Fruit fly (Drosophila melanogaster) whole organism, embryonic: ENCODE results near the gene CG10984.

Experiments used
- CG10209 ChIP-seq: fragments of 200-800 bp; sonication (Bioruptor generic); optimal IDR thresholded peaks from 3 replicates; lab custom pipeline; 2017; ENCODE audit warnings: missing biosample characterization, mild to moderate bottlenecking, missing genetic modification characterization, missing genetic modification reagents
- CG1024 ChIP-seq: fragments of 200-800 bp; sonication (Bioruptor generic); IDR thresholded peaks from 2 replicates; pipeline ENCODE4 v1.3.6; 2022; ENCODE audit warnings: missing biosample characterization, missing genetic modification characterization
- CG15479 ChIP-seq: fragments of 200-800 bp; sonication (Bioruptor generic); optimal IDR thresholded peaks from 3 replicates; lab custom pipeline; 2019; ENCODE audit warnings: missing biosample characterization, mild to moderate bottlenecking, missing genetic modification characterization, moderate library complexity
- CG16813 ChIP-seq: fragments of 200-800 bp; sonication (Bioruptor generic); IDR thresholded peaks from 3 replicates; pipeline ENCODE4 v1.3.6; 2022; ENCODE audit warnings: missing biosample characterization, missing genetic modification characterization; ENCODE audit not compliant: partially characterized antibody
- CG17912 ChIP-seq: fragments of 200-800 bp; sonication (Bioruptor generic); optimal IDR thresholded peaks from 2 replicates; lab custom pipeline; 2018; ENCODE audit warnings: missing biosample characterization, mild to moderate bottlenecking, missing genetic modification characterization
- CG32772 ChIP-seq: fragments of 200-800 bp; sonication (Bioruptor generic); IDR thresholded peaks from 2 replicates; pipeline ENCODE4 v1.3.6; 2022; ENCODE audit warnings: missing biosample characterization, missing genetic modification characterization
- CG34422 ChIP-seq: fragments of 200-800 bp; sonication (Bioruptor generic); IDR thresholded peaks from 3 replicates; pipeline ENCODE4 v1.3.6; 2022; ENCODE audit warnings: missing biosample characterization, missing genetic modification characterization
- CG5953 ChIP-seq: fragments of 200-800 bp; sonication (Bioruptor generic); IDR thresholded peaks from 2 replicates; pipeline ENCODE4 v1.3.6; 2022; ENCODE audit warnings: missing biosample characterization, missing genetic modification characterization
- CG6654 ChIP-seq: fragments of 200-800 bp; sonication (Bioruptor generic); optimal IDR thresholded peaks from 2 replicates; lab custom pipeline; 2017; ENCODE audit warnings: missing biosample characterization, mild to moderate bottlenecking, missing genetic modification characterization
- CG6683 ChIP-seq: fragments of 200-800 bp; sonication (Bioruptor generic); optimal IDR thresholded peaks from 2 replicates; lab custom pipeline; 2017; ENCODE audit warnings: missing biosample characterization, mild to moderate bottlenecking, missing genetic modification characterization, missing genetic modification reagents
- CG6689 ChIP-seq: fragments of 200-800 bp; sonication (Bioruptor generic); IDR thresholded peaks from 2 replicates; pipeline ENCODE4 v1.3.6; 2022; ENCODE audit warnings: missing biosample characterization, missing genetic modification characterization
- CG8944 ChIP-seq: fragments of 200-800 bp; sonication (Bioruptor generic); optimal IDR thresholded peaks from 3 replicates; lab custom pipeline; 2016; ENCODE audit warnings: missing biosample characterization, missing genetic modification characterization
- CG9932 ChIP-seq: fragments of 200-800 bp; sonication (Bioruptor generic); IDR thresholded peaks from 2 replicates; pipeline ENCODE4 v1.3.6; 2022; ENCODE audit warnings: missing biosample characterization, missing genetic modification characterization
- Camta ChIP-seq: fragments of 200-800 bp; sonication (Bioruptor generic); optimal IDR thresholded peaks from 2 replicates; lab custom pipeline; 2016; ENCODE audit warnings: missing biosample characterization, missing genetic modification characterization
- Chrac-16 ChIP-seq: fragments of 200-800 bp; sonication (Bioruptor generic); optimal IDR thresholded peaks from 3 replicates; lab custom pipeline; 2016; ENCODE audit warnings: missing biosample characterization, missing genetic modification characterization
- CoRest ChIP-seq: fragments of 200-800 bp; sonication (Bioruptor generic); optimal IDR thresholded peaks from 3 replicates; lab custom pipeline; 2018; ENCODE audit warnings: missing biosample characterization, mild to moderate bottlenecking, missing genetic modification characterization, moderate library complexity
- D ChIP-seq, 2 experiments: fragments of 200-800 bp in 1 of 2; fragments of >200 bp in 1 of 2; sonication (Bioruptor generic) in 1 of 2; optimal IDR thresholded peaks; 2 replicates in 1 of 2; 3 replicates in 1 of 2; lab custom pipeline; 2017; ENCODE audit warnings: mild to moderate bottlenecking in 1 of 2, missing biosample characterization in 1 of 2, missing genetic modification characterization in 1 of 2, missing genetic modification reagents in 1 of 2
- Deaf1 ChIP-seq: fragments of 200-800 bp; optimal IDR thresholded peaks from 3 replicates; lab custom pipeline; 2019; ENCODE audit warnings: missing biosample characterization, mild to moderate bottlenecking, missing genetic modification characterization, moderate library complexity
- Fer1 ChIP-seq: fragments of 200-800 bp; sonication (Bioruptor generic); optimal IDR thresholded peaks from 2 replicates; lab custom pipeline; 2017; ENCODE audit warnings: missing biosample characterization, mild to moderate bottlenecking, missing genetic modification characterization
- HLH4C ChIP-seq: fragments of 200-800 bp; sonication (Bioruptor generic); IDR thresholded peaks from 3 replicates; pipeline ENCODE4 v1.3.6; 2022; ENCODE audit warnings: missing biosample characterization, missing genetic modification characterization; ENCODE audit not compliant: partially characterized antibody
- HLHmδ ChIP-seq: fragments of 200-800 bp; sonication (Bioruptor generic); optimal IDR thresholded peaks from 2 replicates; lab custom pipeline; 2018; ENCODE audit warnings: missing biosample characterization, mild to moderate bottlenecking, missing genetic modification characterization, moderate library complexity
- Max ChIP-seq: fragments of 200-800 bp; sonication (Bioruptor generic); optimal IDR thresholded peaks from 2 replicates; lab custom pipeline; 2016; ENCODE audit warnings: missing biosample characterization, mild to moderate bottlenecking, missing genetic modification characterization
- Neu2 ChIP-seq: fragments of 200-800 bp; sonication (Bioruptor generic); optimal IDR thresholded peaks from 3 replicates; lab custom pipeline; 2016; ENCODE audit warnings: missing biosample characterization, missing genetic modification characterization, borderline replicate concordance
- Nf-YA ChIP-seq: fragments of 200-800 bp; sonication (Bioruptor generic); IDR thresholded peaks from 2 replicates; pipeline ENCODE4 v1.3.6; 2022; ENCODE audit warnings: missing biosample characterization, missing genetic modification characterization
- Nf-YB ChIP-seq: fragments of 200-800 bp; sonication (Bioruptor generic); optimal IDR thresholded peaks from 3 replicates; lab custom pipeline; 2019; ENCODE audit warnings: missing biosample characterization, mild to moderate bottlenecking, missing genetic modification characterization, moderate library complexity
- Nf-YC ChIP-seq: fragments of 200-800 bp; optimal IDR thresholded peaks from 3 replicates; lab custom pipeline; 2019; ENCODE audit warnings: missing biosample characterization, mild to moderate bottlenecking, missing genetic modification characterization, moderate library complexity
- Optix ChIP-seq: fragments of 200-800 bp; sonication (Bioruptor generic); IDR thresholded peaks from 3 replicates; pipeline ENCODE4 v1.3.6; 2022; ENCODE audit warnings: missing biosample characterization, missing genetic modification characterization
- ab ChIP-seq: fragments of 200-800 bp; sonication (Bioruptor generic); optimal IDR thresholded peaks from 2 replicates; lab custom pipeline; 2016; ENCODE audit warnings: missing biosample characterization, missing genetic modification characterization
- bab2 ChIP-seq: fragments of 200-800 bp; sonication (Bioruptor generic); optimal IDR thresholded peaks from 2 replicates; lab custom pipeline; 2016; ENCODE audit warnings: missing biosample characterization, missing genetic modification characterization
- bigmax ChIP-seq: fragments of 200-800 bp; sonication (Bioruptor generic); optimal IDR thresholded peaks from 2 replicates; lab custom pipeline; 2018; ENCODE audit warnings: missing biosample characterization, mild to moderate bottlenecking, missing genetic modification characterization
- cato ChIP-seq: fragments of 200-800 bp; sonication (Bioruptor generic); optimal IDR thresholded peaks from 2 replicates; lab custom pipeline; 2016; ENCODE audit warnings: missing biosample characterization, missing genetic modification characterization, borderline replicate concordance
- dati ChIP-seq: fragments of 200-800 bp; sonication (Bioruptor generic); IDR thresholded peaks from 2 replicates; pipeline ENCODE4 v1.3.6; 2022; ENCODE audit warnings: missing biosample characterization, missing genetic modification characterization
- gfzf ChIP-seq: fragments of 200-800 bp; sonication (Bioruptor generic); optimal IDR thresholded peaks from 2 replicates; lab custom pipeline; 2016; ENCODE audit warnings: missing biosample characterization, mild to moderate bottlenecking, missing genetic modification characterization, moderate library complexity
- ham ChIP-seq: fragments of 200-800 bp; sonication (Bioruptor generic); IDR thresholded peaks from 2 replicates; pipeline ENCODE4 v1.3.6; 2022; ENCODE audit warnings: missing biosample characterization, missing genetic modification characterization
- hb ChIP-seq: fragments of 200-800 bp; sonication (Bioruptor generic); IDR thresholded peaks from 3 replicates; pipeline ENCODE4 v1.3.6; 2022; ENCODE audit warnings: missing biosample characterization, missing genetic modification characterization; ENCODE audit not compliant: partially characterized antibody
- ind ChIP-seq: fragments of 200-800 bp; sonication (Bioruptor generic); optimal IDR thresholded peaks from 3 replicates; lab custom pipeline; 2016; ENCODE audit warnings: missing biosample characterization, missing genetic modification characterization
- inv ChIP-seq: fragments of 200-800 bp; sonication (Bioruptor generic); IDR thresholded peaks from 2 replicates; pipeline ENCODE4 v1.3.6; 2022; ENCODE audit warnings: missing biosample characterization, missing genetic modification characterization; ENCODE audit not compliant: partially characterized antibody
- kay ChIP-seq: fragments of 200-800 bp; sonication (Bioruptor generic); optimal IDR thresholded peaks from 2 replicates; lab custom pipeline; 2016; ENCODE audit warnings: missing biosample characterization, missing genetic modification characterization
- luna ChIP-seq: fragments of 200-800 bp; sonication (Bioruptor generic); optimal IDR thresholded peaks from 2 replicates; lab custom pipeline; 2016; ENCODE audit warnings: missing biosample characterization, missing genetic modification characterization
- maf-S ChIP-seq: fragments of 200-800 bp; sonication (Bioruptor generic); optimal IDR thresholded peaks from 2 replicates; lab custom pipeline; 2016; ENCODE audit warnings: missing biosample characterization, missing genetic modification characterization
- nau ChIP-seq: fragments of 200-800 bp; sonication (Bioruptor generic); optimal IDR thresholded peaks from 3 replicates; lab custom pipeline; 2017; ENCODE audit warnings: missing biosample characterization, mild to moderate bottlenecking, missing genetic modification characterization, missing genetic modification reagents
- nom ChIP-seq: fragments of 200-800 bp; sonication (Bioruptor generic); optimal IDR thresholded peaks from 2 replicates; lab custom pipeline; 2017; ENCODE audit warnings: missing biosample characterization, missing genetic modification characterization, mild to moderate bottlenecking, moderate library complexity, missing genetic modification reagents
- pum ChIP-seq: fragments of 200-800 bp; sonication (Bioruptor generic); optimal IDR thresholded peaks from 2 replicates; lab custom pipeline; 2016; ENCODE audit warnings: missing biosample characterization, missing genetic modification characterization
- salm ChIP-seq: fragments of 200-800 bp; sonication (Bioruptor generic); optimal IDR thresholded peaks from 2 replicates; lab custom pipeline; 2018; ENCODE audit warnings: missing biosample characterization, mild to moderate bottlenecking, missing genetic modification characterization
- shn ChIP-seq: fragments of 200-800 bp; sonication (Bioruptor generic); optimal IDR thresholded peaks from 3 replicates; lab custom pipeline; 2016; ENCODE audit warnings: missing biosample characterization, missing genetic modification characterization
- stwl ChIP-seq: fragments of 200-800 bp; sonication (Bioruptor generic); optimal IDR thresholded peaks from 3 replicates; lab custom pipeline; 2018; ENCODE audit warnings: missing biosample characterization, mild to moderate bottlenecking, missing genetic modification characterization, moderate library complexity
- ttk ChIP-seq: fragments of 200-800 bp; sonication (Bioruptor generic); IDR thresholded peaks from 2 replicates; pipeline ENCODE4 v2.1.2; 2022; ENCODE audit warnings: missing biosample characterization, missing genetic modification characterization
- vfl ChIP-seq: fragments of 200-800 bp; sonication (Bioruptor generic); optimal IDR thresholded peaks from 2 replicates; lab custom pipeline; 2016; ENCODE audit warnings: missing biosample characterization, missing genetic modification characterization
- vnd ChIP-seq: fragments of 200-800 bp; sonication (Bioruptor generic); IDR thresholded peaks from 3 replicates; pipeline ENCODE4 v1.3.6; 2022; ENCODE audit warnings: missing biosample characterization, missing genetic modification characterization; ENCODE audit not compliant: partially characterized antibody
- zfh2 ChIP-seq: fragments of 200-800 bp; sonication (Bioruptor generic); optimal IDR thresholded peaks from 2 replicates; lab custom pipeline; 2016; ENCODE audit warnings: missing biosample characterization, missing genetic modification characterization

Gene CG10984

DNA sequence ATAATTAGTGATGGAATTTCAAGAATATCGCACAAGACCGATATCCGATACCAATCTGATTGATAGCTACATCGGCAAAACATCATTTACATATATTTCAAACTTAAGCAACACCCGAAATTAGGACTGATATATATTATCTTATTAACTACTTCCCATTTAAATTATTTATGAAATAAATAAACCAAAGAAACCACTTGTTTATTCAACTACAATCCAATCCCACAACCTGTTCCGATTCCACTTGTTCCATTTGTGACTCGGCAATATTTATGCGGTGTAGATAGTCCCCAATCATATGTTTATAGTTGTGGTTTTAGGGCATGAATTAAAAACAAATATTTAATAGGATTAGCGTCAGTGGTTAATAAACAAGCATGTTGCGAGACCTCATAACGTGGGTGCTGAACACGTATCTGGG, 4.9 kb downstream of the CG10984 start, which contains the start of the genes CG10973 and Vps13D (continued):
- no peak for TF ChIP-seq CoRest (tag; lab: Kevin White, UChicago)
- peak; percentile 48; the same call in 1 of the 2 replicates for TF ChIP-seq CG5953 (GFP tag; lab: Robert Waterston, UW)
- TF ChIP-seq Nf-YB (GFP tag; lab: Kevin White, UChicago): no peak
- peak; percentile 89 for TF ChIP-seq inv (GFP tag; lab: Robert Waterston, UW)
- TF ChIP-seq kay: peak; percentile 1
- no peak for TF ChIP-seq nom (GFP tag; lab: Kevin White, UChicago)
- no peak for TF ChIP-seq Nf-YA (GFP tag; lab: Robert Waterston, UW)
- TF ChIP-seq maf-S (GFP tag; lab: Kevin White, UChicago): no peak
- no peak for TF ChIP-seq nau (GFP tag; lab: Kevin White, UChicago)
- no peak for TF ChIP-seq D (optimal IDR thresholded peaks at IDR 0.05; lab: Kevin White, UChicago)
- peak; percentile 39 for TF ChIP-seq D (GFP tag; optimal IDR thresholded peaks at IDR 0.05; lab: Kevin White, UChicago)
- TF ChIP-seq Max (GFP tag; lab: Kevin White, UChicago): peak; percentile 72
- peak; percentile 75 for TF ChIP-seq CG17912
- no peak for TF ChIP-seq CG32772 (GFP tag; lab: Robert Waterston, UW)
- TF ChIP-seq HLH4C (GFP tag; lab: Robert Waterston, UW): peak; percentile 83
- no peak for TF ChIP-seq HLHmδ (GFP tag; lab: Kevin White, UChicago)
- TF ChIP-seq zfh2 (GFP tag; lab: Kevin White, UChicago): peak; percentile 3
- peak; percentile 39 for TF ChIP-seq gfzf (GFP tag; lab: Kevin White, UChicago)
- no peak for TF ChIP-seq Fer1 (GFP tag; lab: Kevin White, UChicago)
- TF ChIP-seq luna (GFP tag; lab: Kevin White, UChicago): no peak
- no peak for TF ChIP-seq Neu2 (GFP tag; lab: Kevin White, UChicago)
- TF ChIP-seq CG8944 (GFP tag; lab: Kevin White, UChicago): no peak
- 0 out of 2 replicates have a peak, but pooled peaks have one; percentile 26 for TF ChIP-seq CG1024
- peak; percentile 79 for TF ChIP-seq hb (GFP tag; lab: Robert Waterston, UW)
- peak; percentile 64; the same call in 1 of the 3 replicates for TF ChIP-seq CG34422 (GFP tag; lab: Robert Waterston, UW)
- TF ChIP-seq CG15479 (GFP tag; lab: Kevin White, UChicago): no peak
- no peak for TF ChIP-seq dati (GFP tag; lab: Robert Waterston, UW)
- peak; percentile 24 for TF ChIP-seq vfl (GFP tag; lab: Kevin White, UChicago)
- no peak for TF ChIP-seq ind (GFP tag; lab: Kevin White, UChicago)
- TF ChIP-seq ham (GFP tag; lab: Robert Waterston, UW): no peak
- peak; percentile 61 for TF ChIP-seq stwl (tag; lab: Kevin White, UChicago)
- TF ChIP-seq CG16813 (GFP tag; lab: Robert Waterston, UW): peak; percentile 86
- no peak for TF ChIP-seq Camta (GFP tag; lab: Kevin White, UChicago)
- peak; percentile 11 for TF ChIP-seq Chrac-16
- no peak for TF ChIP-seq cato
- TF ChIP-seq bigmax: peak; percentile 64
- no peak for TF ChIP-seq Deaf1 (tag; lab: Kevin White, UChicago)
- TF ChIP-seq ab: no peak
- no peak for TF ChIP-seq CG10209 (GFP tag; lab: Kevin White, UChicago)
- TF ChIP-seq Nf-YC (tag; lab: Kevin White, UChicago): no peak
- TF ChIP-seq CG9932 (GFP tag; lab: Robert Waterston, UW): no peak
- peak; percentile 11 for TF ChIP-seq CG6654 (GFP tag; lab: Kevin White, UChicago)
- TF ChIP-seq shn (GFP tag; lab: Kevin White, UChicago): no peak
- TF ChIP-seq CG6683 (GFP tag; lab: Kevin White, UChicago): no peak
- no peak for TF ChIP-seq CG6689 (GFP tag; lab: Robert Waterston, UW)
- TF ChIP-seq Optix: no peak
- TF ChIP-seq bab2 (GFP tag; lab: Kevin White, UChicago): peak; percentile 41
- TF ChIP-seq pum (GFP tag; lab: Kevin White, UChicago): no peak
- no peak for TF ChIP-seq ttk (GFP tag; lab: Robert Waterston, UW)
- TF ChIP-seq salm (tag; lab: Kevin White, UChicago): no peak
- TF ChIP-seq vnd (GFP tag; lab: Robert Waterston, UW): peak; percentile 84
